Worm (Caenorhabditis elegans): ENCODE measurements around the gene rpn-5.

ce11 chrII:4650072-4650471, 48.2 kb downstream of the rpn-5 start:
- no peak for TF ChIP-seq tbx-11 (GFP tag; IDR thresholded peaks at IDR 0.05)
- no peak for TF ChIP-seq flt-1 (GFP tag; IDR thresholded peaks at IDR 0.05)
- TF ChIP-seq ama-1 (optimal IDR thresholded peaks at IDR 0.05) = no peak
- no peak for TF ChIP-seq tra-4 (tag; optimal IDR thresholded peaks at IDR 0.05)
- TF ChIP-seq hmbx-1 (tag; optimal IDR thresholded peaks at IDR 0.05) = no peak
- no peak for TF ChIP-seq ets-7 (tag; optimal IDR thresholded peaks at IDR 0.05)
- TF ChIP-seq pes-1 (GFP tag; IDR thresholded peaks at IDR 0.05) = no peak
